Fruit fly (Drosophila melanogaster): ENCODE results near the gene CG34302.

The CG34302 gene

dm6 chr3R:9793018-9793417 is 30.6 kb downstream of the CG34302 start, which contains the start of gene CG8516 (continued):
- 0 out of 2 replicates have a peak, but pooled peaks have one; percentile 24 for TF ChIP-seq CG32772 (GFP tag; IDR thresholded peaks at IDR 0.05)
- TF ChIP-seq YL-1 (GFP tag; optimal IDR thresholded peaks at IDR 0.05), result peak; percentile 77
- no peak for TF ChIP-seq otp (GFP tag; IDR thresholded peaks at IDR 0.05)
- no peak for TF ChIP-seq sob (GFP tag; IDR thresholded peaks at IDR 0.05)
- peak; percentile 81 for TF ChIP-seq stwl (tag; optimal IDR thresholded peaks at IDR 0.05)
- no peak for TF ChIP-seq cg (GFP tag; optimal IDR thresholded peaks at IDR 0.05)
- TF ChIP-seq nmo (GFP tag; optimal IDR thresholded peaks at IDR 0.05), result peak; percentile 36
- TF ChIP-seq CG32532 (GFP tag; IDR thresholded peaks at IDR 0.05), result peak; percentile 34; the same call in 1 of the 2 replicates
- TF ChIP-seq CG5245 (GFP tag; optimal IDR thresholded peaks at IDR 0.05), result no peak
- TF ChIP-seq CG8924 (tag; optimal IDR thresholded peaks at IDR 0.05), result peak; percentile 23
- TF ChIP-seq Bteb2 (GFP tag; optimal IDR thresholded peaks at IDR 0.05), result no peak
- TF ChIP-seq BEAF-32 (GFP tag; optimal IDR thresholded peaks at IDR 0.05), result peak; percentile 41
- TF ChIP-seq Atf3 (GFP tag; optimal IDR thresholded peaks at IDR 0.05), result peak; percentile 13
- TF ChIP-seq CG3847 (GFP tag; IDR thresholded peaks at IDR 0.05), result peak; percentile 37; the same call in 1 of the 2 replicates
- TF ChIP-seq vvl (GFP tag; IDR thresholded peaks at IDR 0.05), result peak; percentile 32; the same call in 1 of the 2 replicates
- TF ChIP-seq CG17186 (GFP tag; optimal IDR thresholded peaks at IDR 0.05), result peak; percentile 17
- peak; percentile 32 for TF ChIP-seq sug (tag; optimal IDR thresholded peaks at IDR 0.05)
- TF ChIP-seq Rfx (GFP tag; IDR thresholded peaks at IDR 0.05), result peak; percentile 33; the same call in 1 of the 2 replicates
- TF ChIP-seq unc-4 (GFP tag; IDR thresholded peaks at IDR 0.05; ENCODE audit: partially characterized antibody), result peak; percentile 20; the same call in 1 of the 2 replicates
- TF ChIP-seq CG7745 (tag; optimal IDR thresholded peaks at IDR 0.05), result no peak
- peak; percentile 33 for TF ChIP-seq Lhr (GFP tag; optimal IDR thresholded peaks at IDR 0.05)
- peak; percentile 49 for TF ChIP-seq E2f2 (GFP tag; IDR thresholded peaks at IDR 0.05)
- peak; percentile 67 for TF ChIP-seq HmgZ (tag; optimal IDR thresholded peaks at IDR 0.05)
- peak; percentile 0 for TF ChIP-seq CG17912 (GFP tag; optimal IDR thresholded peaks at IDR 0.05)
- no peak for TF ChIP-seq Hmx (GFP tag; optimal IDR thresholded peaks at IDR 0.05)
- TF ChIP-seq gfzf (GFP tag; optimal IDR thresholded peaks at IDR 0.05), result peak; percentile 93
- peak; percentile 39 for TF ChIP-seq CG17829 (tag; optimal IDR thresholded peaks at IDR 0.05)
- TF ChIP-seq CG8089 (GFP tag; optimal IDR thresholded peaks at IDR 0.05), result no peak
- peak; percentile 41 for TF ChIP-seq CG2120 (GFP tag; optimal IDR thresholded peaks at IDR 0.05)
- peak; percentile 70 for TF ChIP-seq Med (GFP tag)
- TF ChIP-seq CG34376 (GFP tag; optimal IDR thresholded peaks at IDR 0.05), result peak; percentile 12
- TF ChIP-seq Ets97D (GFP tag; optimal IDR thresholded peaks at IDR 0.05), result peak; percentile 43
- peak; percentile 68 for TF ChIP-seq CG3995 (GFP tag; optimal IDR thresholded peaks at IDR 0.05)
- TF ChIP-seq CG11247 (GFP tag; IDR thresholded peaks at IDR 0.05), result no peak
- 0 out of 2 replicates have a peak, but pooled peaks have one; percentile 7 for TF ChIP-seq Ada2b (GFP tag; IDR thresholded peaks at IDR 0.05)
- TF ChIP-seq MBD-R2 (GFP tag; IDR thresholded peaks at IDR 0.05), result peak; percentile 81
- TF ChIP-seq CG12071 (GFP tag; optimal IDR thresholded peaks at IDR 0.05), result no peak
- TF ChIP-seq CG12391 (tag; optimal IDR thresholded peaks at IDR 0.05), result peak; percentile 33
- TF ChIP-seq MTF-1 (GFP tag; optimal IDR thresholded peaks at IDR 0.05; ENCODE audit: borderline replicate concordance), result peak; percentile 2
- TF ChIP-seq CG4617 (GFP tag; optimal IDR thresholded peaks at IDR 0.05; ENCODE audit: borderline replicate concordance), result peak; percentile 91
- TF ChIP-seq Dip3 (GFP tag; optimal IDR thresholded peaks at IDR 0.05), result no peak
- peak; percentile 37; the same call in 1 of the 2 replicates for TF ChIP-seq CG9932 (GFP tag; IDR thresholded peaks at IDR 0.05)
- 0 out of 2 replicates have a peak, but pooled peaks have one; percentile 11 for TF ChIP-seq Drgx (GFP tag; IDR thresholded peaks at IDR 0.05)
- TF ChIP-seq Fer3 (tag; optimal IDR thresholded peaks at IDR 0.05), result no peak
- TF ChIP-seq MESR4 (GFP tag; optimal IDR thresholded peaks at IDR 0.05), result peak; percentile 74
- no peak for TF ChIP-seq BtbVII (GFP tag; optimal IDR thresholded peaks at IDR 0.05)
- no peak for TF ChIP-seq NC2α (GFP tag; optimal IDR thresholded peaks at IDR 0.05)
- TF ChIP-seq CG18262 (tag; optimal IDR thresholded peaks at IDR 0.05), result peak; percentile 5
- no peak for TF ChIP-seq Chrac-16 (GFP tag; optimal IDR thresholded peaks at IDR 0.05)
- TF ChIP-seq CG1233 (GFP tag; optimal IDR thresholded peaks at IDR 0.05), result no peak
- peak; percentile 64 for TF ChIP-seq row (GFP tag; IDR thresholded peaks at IDR 0.05)

All from whole organism, embryonic.